Worm (Caenorhabditis elegans) whole organism, young adult: ENCODE measurements around the gene K03H1.12.
A peak's percentile ranks its signal among the peaks of the same experiment; 100 is the strongest.

ENCODE experiments used
- F33H1.4 ChIP-seq: fragments of 200-800 bp; sonication (Bioruptor generic); IDR thresholded peaks from 2 replicates; pipeline ENCODE4 v1.3.6; 2022; ENCODE audit warnings: missing genetic modification reagents, missing genetic modification characterization, missing compliant biosample characterization
- Y53F4B.3 ChIP-seq: fragments of 200-800 bp; sonication (Bioruptor generic); IDR thresholded peaks from 2 replicates; pipeline ENCODE4 v1.3.6; 2022; ENCODE audit warnings: missing genetic modification reagents, missing genetic modification characterization, missing compliant biosample characterization
- Y53G8AR.9 ChIP-seq: fragments of 200-800 bp; sonication (Bioruptor generic); conservative IDR thresholded peaks from 2 replicates; pipeline ENCODE4 v1.3.6; 2022; ENCODE audit warnings: missing genetic modification reagents, missing genetic modification characterization, missing compliant biosample characterization
- Y56A3A.18 ChIP-seq: fragments of 200-800 bp; sonication (Bioruptor generic); IDR thresholded peaks from 2 replicates; pipeline ENCODE4 v1.3.6; 2022; ENCODE audit warnings: missing genetic modification reagents, missing genetic modification characterization, missing compliant biosample characterization
- attf-5 ChIP-seq: fragments of 200-800 bp; sonication (Bioruptor generic); optimal IDR thresholded peaks from 2 replicates; lab custom pipeline; 2018; ENCODE audit warnings: mild to moderate bottlenecking, missing genetic modification characterization, missing compliant biosample characterization
- egl-44 ChIP-seq: fragments of 200-800 bp; sonication (Bioruptor generic); IDR thresholded peaks from 2 replicates; pipeline ENCODE4 v1.3.6; 2022; ENCODE audit warnings: missing genetic modification reagents, missing genetic modification characterization, missing compliant biosample characterization
- egrh-3 ChIP-seq: fragments of 200-800 bp; sonication (Bioruptor generic); IDR thresholded peaks from 2 replicates; pipeline ENCODE4 v1.3.6; 2022; ENCODE audit warnings: missing genetic modification reagents, missing genetic modification characterization, missing compliant biosample characterization
- hmg-1.2 ChIP-seq: fragments of 200-800 bp; sonication (Bioruptor generic); IDR thresholded peaks from 2 replicates; pipeline ENCODE4 v1.3.6; 2022; ENCODE audit warnings: missing genetic modification reagents, missing genetic modification characterization, missing compliant biosample characterization
- hrde-1 ChIP-seq: sonication (generic microtip); optimal IDR thresholded peaks from 2 replicates; lab custom pipeline; 2016; ENCODE audit warnings: missing genetic modification characterization, mild to moderate bottlenecking, missing compliant biosample characterization, moderate library complexity, missing genotype, missing genetic modification reagents, borderline replicate concordance
- lag-1 ChIP-seq: fragments of 200-800 bp; sonication (Bioruptor generic); IDR thresholded peaks from 2 replicates; pipeline ENCODE4 v1.3.6; 2022; ENCODE audit warnings: missing genetic modification reagents, missing genetic modification characterization, missing compliant biosample characterization
- let-526 ChIP-seq: fragments of 200-800 bp; sonication (Bioruptor generic); IDR thresholded peaks from 2 replicates; pipeline ENCODE4 v1.3.6; 2022; ENCODE audit warnings: missing genetic modification reagents, missing genetic modification characterization, missing compliant biosample characterization
- lin-26 ChIP-seq: fragments of 200-800 bp; sonication (Bioruptor generic); IDR thresholded peaks from 2 replicates; pipeline ENCODE4 v1.3.6; 2022; ENCODE audit warnings: missing genetic modification reagents, missing genetic modification characterization, missing compliant biosample characterization
- madf-3 ChIP-seq: fragments of 200-800 bp; sonication (Bioruptor generic); IDR thresholded peaks from 2 replicates; pipeline ENCODE4 v1.3.6; 2022; ENCODE audit warnings: missing genetic modification reagents, missing genetic modification characterization, missing compliant biosample characterization
- madf-8 ChIP-seq: fragments of 200-800 bp; sonication (Bioruptor generic); conservative IDR thresholded peaks from 2 replicates; pipeline ENCODE4 v1.3.6; 2022; ENCODE audit warnings: missing genetic modification reagents, missing genetic modification characterization, missing compliant biosample characterization
- mel-28 ChIP-seq: sonication (generic microtip); optimal IDR thresholded peaks from 2 replicates; lab custom pipeline; 2016; ENCODE audit warnings: borderline replicate concordance, mild to moderate bottlenecking, missing genetic modification characterization, missing compliant biosample characterization
- mxl-1 ChIP-seq: sonication (generic microtip); optimal IDR thresholded peaks from 2 replicates; lab custom pipeline; 2016; ENCODE audit warnings: missing genetic modification characterization, missing compliant biosample characterization
- rcor-1 ChIP-seq: fragments of 200-800 bp; sonication (Bioruptor generic); IDR thresholded peaks from 2 replicates; pipeline ENCODE4 v1.3.6; 2022; ENCODE audit warnings: missing genetic modification reagents, missing genetic modification characterization, missing compliant biosample characterization
- repo-1 ChIP-seq: sonication (generic microtip); optimal IDR thresholded peaks from 2 replicates; lab custom pipeline; 2017; ENCODE audit warnings: mild to moderate bottlenecking, missing genetic modification characterization, missing compliant biosample characterization
- snpc-1.1 ChIP-seq: sonication (generic microtip); optimal IDR thresholded peaks from 2 replicates; lab custom pipeline; 2017; ENCODE audit warnings: missing genetic modification characterization, mild to moderate bottlenecking, missing compliant biosample characterization, antibody characterized with exemption, moderate library complexity, missing genotype, missing genetic modification reagents; ENCODE audit not compliant: insufficient read depth
- snpc-1.3 ChIP-seq: sonication (generic microtip); optimal IDR thresholded peaks from 2 replicates; lab custom pipeline; 2017; ENCODE audit warnings: missing genetic modification characterization, mild to moderate bottlenecking, missing compliant biosample characterization, antibody characterized with exemption, moderate library complexity, missing genotype, missing genetic modification reagents; ENCODE audit not compliant: insufficient read depth
- snpc-3.4 ChIP-seq: sonication (generic microtip); optimal IDR thresholded peaks from 2 replicates; lab custom pipeline; 2017; ENCODE audit warnings: missing genetic modification characterization, mild to moderate bottlenecking, missing compliant biosample characterization, antibody characterized with exemption, moderate library complexity, missing genotype, missing genetic modification reagents
- snpc-4 ChIP-seq, 5 experiments: fragments of 150-350 bp in 1 of 5; sonication (generic microtip) in 4 of 5; optimal IDR thresholded peaks; 2 replicates each; lab custom pipeline; 2014 to 2018; ENCODE audit warnings: missing genetic modification characterization in 5 of 5, missing biosample characterization in 3 of 5, antibody characterized with exemption in 2 of 5, mild to moderate bottlenecking in 2 of 5, missing compliant biosample characterization in 2 of 5, missing genotype in 2 of 5, moderate library complexity in 2 of 5, missing genetic modification reagents in 1 of 5
- tlf-1 ChIP-seq: fragments of 200-800 bp; sonication (Bioruptor generic); optimal IDR thresholded peaks from 2 replicates; lab custom pipeline; 2018; ENCODE audit warnings: mild to moderate bottlenecking, missing genetic modification characterization, missing compliant biosample characterization
- unc-62 ChIP-seq: fragments of 150-350 bp; optimal IDR thresholded peaks from 2 replicates; lab custom pipeline; 2014; ENCODE audit warnings: missing biosample characterization, missing genetic modification reagents, missing genetic modification characterization
- zfh-2 ChIP-seq: fragments of 200-800 bp; sonication (Bioruptor generic); conservative IDR thresholded peaks from 2 replicates; pipeline ENCODE4 v1.3.6; 2022; ENCODE audit warnings: missing genetic modification reagents, missing genetic modification characterization, missing compliant biosample characterization
- zim-3 ChIP-seq: sonication (generic microtip); optimal IDR thresholded peaks from 2 replicates; lab custom pipeline; 2017; ENCODE audit warnings: mild to moderate bottlenecking, missing genetic modification characterization, moderate library complexity, missing compliant biosample characterization
- ztf-22 ChIP-seq: fragments of 200-800 bp; sonication (Bioruptor generic); optimal IDR thresholded peaks from 2 replicates; lab custom pipeline; 2018; ENCODE audit warnings: mild to moderate bottlenecking, missing genetic modification characterization, moderate library complexity, missing compliant biosample characterization

K03H1.12 gene

DNA sequence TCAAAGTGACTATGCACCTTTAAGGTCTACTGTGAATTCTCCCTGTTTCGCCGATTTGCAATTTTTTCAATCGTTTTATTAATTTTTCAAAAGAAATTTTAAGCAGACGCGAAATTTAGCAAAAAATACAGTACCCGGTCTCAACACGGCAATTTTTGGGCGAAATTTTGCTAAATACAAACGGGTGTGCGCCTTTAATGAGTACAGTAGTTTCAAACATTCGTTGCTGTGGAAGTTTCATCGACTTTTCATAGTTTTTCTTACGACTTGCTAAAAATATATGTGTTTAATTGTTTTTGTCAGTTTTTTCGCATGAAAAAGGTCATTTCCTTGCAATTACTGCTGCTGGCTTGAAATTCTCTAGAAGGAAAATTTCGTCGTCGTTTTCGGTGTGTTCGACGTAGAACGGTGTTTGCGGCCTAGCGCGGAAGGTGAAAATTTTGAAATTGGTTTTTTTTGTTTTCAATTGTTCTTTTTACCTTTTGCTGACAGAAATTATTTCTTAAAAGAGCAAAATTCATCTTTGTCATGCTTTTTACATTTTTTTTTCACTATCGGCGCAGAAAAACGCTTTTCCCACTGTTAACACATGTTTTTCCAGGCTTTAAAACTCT is 5.5 kb downstream of the K03H1.12 start, which contains the start of gene K03H1.7 (continued):
- TF ChIP-seq unc-62 (GFP tag; lab: Kevin White, UChicago) (no peak), Y56A3A.18 (GFP tag; lab: Robert Waterston, UW) (no peak), snpc-3.4 (tag; lab: Kevin White, UChicago) (no peak), hrde-1 (tag; lab: Kevin White, UChicago) (no peak), hmg-1.2 (GFP tag; lab: Robert Waterston, UW) (no peak), zim-3 (no peak), lag-1 (GFP tag; lab: Robert Waterston, UW) (no peak), let-526 (GFP tag; lab: Robert Waterston, UW) (no peak), madf-3 (GFP tag; lab: Robert Waterston, UW) (no peak), zfh-2 (no peak), lin-26 (GFP tag; lab: Robert Waterston, UW) (no peak), egl-44 (GFP tag; lab: Robert Waterston, UW) (no peak), Y53F4B.3 (GFP tag; lab: Robert Waterston, UW) (no peak)
- TF ChIP-seq, all 124 proteins: peak for 8

DNA sequence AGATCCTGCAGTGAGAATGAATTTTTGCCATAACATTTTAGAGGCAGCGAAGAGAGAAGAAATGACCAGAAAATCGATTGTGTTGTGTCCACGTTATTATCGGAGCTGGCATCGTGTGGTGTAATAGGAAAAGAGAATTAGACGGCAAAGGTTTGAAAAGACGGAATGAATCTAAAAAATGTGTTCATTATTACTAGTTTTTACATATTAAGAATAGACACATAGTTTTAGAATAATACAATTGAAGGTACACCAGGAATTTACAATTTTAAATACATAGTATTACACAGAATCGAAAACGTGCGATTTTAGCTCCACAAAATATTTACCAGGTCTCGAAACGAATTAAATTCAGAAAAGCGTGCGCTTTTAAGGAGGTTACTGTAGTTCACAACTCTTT is 8.8 kb downstream of the K03H1.12 start, which contains the start of gene K03H1.13:
TSS of gene K03H1.13 (minus strand) at position 101 of the 400 bp plus-strand sequence.
- TF ChIP-seq hmg-1.2 (GFP tag; lab: Robert Waterston, UW) (peak; percentile 24; the same call in 1 of the 2 replicates), repo-1 (tag; lab: Kevin White, UChicago) (no peak)

DNA sequence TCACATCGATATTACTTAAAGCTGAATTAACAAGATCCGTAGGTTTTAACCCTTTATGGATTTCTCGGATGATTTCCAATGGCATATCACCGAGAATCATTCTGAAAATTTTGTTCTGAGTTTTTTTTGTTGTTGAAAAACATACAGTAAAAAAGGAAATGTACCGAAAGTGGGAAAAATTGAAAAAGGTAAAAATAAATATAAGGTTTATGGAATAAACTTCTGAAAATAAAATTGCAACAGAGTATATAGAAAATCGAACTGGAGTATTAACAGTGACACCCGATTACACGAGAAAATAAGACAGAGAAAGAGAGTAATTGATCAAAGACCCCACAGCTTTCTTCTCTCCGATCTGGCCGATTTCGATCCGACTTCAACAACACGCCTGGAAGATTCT is 10.4 kb downstream of the K03H1.12 start, which contains the start of gene K03H1.11:
TSS of gene K03H1.11 (minus strand) at position 101 of the 400 bp plus-strand sequence.
- no peak for TF ChIP-seq F33H1.4 (GFP tag; lab: Robert Waterston, UW)
- TF ChIP-seq repo-1 (tag; lab: Kevin White, UChicago), result no peak
- no peak for TF ChIP-seq Y53G8AR.9
- no peak for TF ChIP-seq ztf-22
- TF ChIP-seq tlf-1 (GFP tag; lab: Kevin White, UChicago), result no peak
- TF ChIP-seq snpc-1.3 (tag; lab: Kevin White, UChicago), result no peak
- no peak for TF ChIP-seq snpc-4 (GFP tag; optimal IDR thresholded peaks at IDR 0.05; lab: Kevin White, UChicago)
- no peak for TF ChIP-seq snpc-4 (tag; optimal IDR thresholded peaks at IDR 0.05; lab: Kevin White, UChicago)
- TF ChIP-seq snpc-1.1 (tag; lab: Kevin White, UChicago), result no peak
- no peak for TF ChIP-seq egrh-3 (GFP tag; lab: Robert Waterston, UW)
- no peak for TF ChIP-seq rcor-1 (GFP tag; lab: Robert Waterston, UW)
- TF ChIP-seq attf-5 (GFP tag; lab: Kevin White, UChicago), result no peak
- TF ChIP-seq mxl-1 (tag; lab: Kevin White, UChicago), result no peak
- no peak for TF ChIP-seq mel-28 (tag; lab: Kevin White, UChicago)
- TF ChIP-seq, all 124 proteins: peak for 0

DNA sequence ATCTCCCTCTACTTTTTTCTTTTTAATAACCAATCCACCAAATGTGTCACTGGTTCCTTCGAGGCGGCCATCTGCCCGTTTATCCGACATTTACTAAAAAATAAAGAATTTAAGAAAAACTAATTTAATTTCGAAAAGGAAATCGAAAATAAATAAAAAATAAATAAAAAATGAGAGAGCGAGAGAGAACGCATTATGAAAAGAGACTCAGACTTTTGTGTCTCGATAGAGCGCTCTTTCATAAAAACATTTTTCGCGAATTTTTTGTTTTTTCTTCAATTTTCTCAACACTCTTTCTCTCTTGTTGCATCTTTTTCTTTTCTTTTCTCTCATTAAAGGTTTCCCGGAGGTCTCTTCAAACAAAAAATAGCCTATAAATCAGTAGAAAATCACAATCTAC is 14.7 kb downstream of the K03H1.12 start, which contains the start of gene mog-1:
TSS of gene mog-1 (minus strand) at position 93 of the 400 bp plus-strand sequence.
- TF ChIP-seq madf-8 (GFP tag; lab: Robert Waterston, UW) (no peak), hmg-1.2 (GFP tag; lab: Robert Waterston, UW) (peak; percentile 63; the same call in 1 of the 2 replicates)
